Worm (Caenorhabditis elegans): Measurements from ENCODE around the gene coa-3.
A peak's percentile ranks its signal among the peaks of the same experiment; 100 is the strongest.

coa-3 gene

DNA sequence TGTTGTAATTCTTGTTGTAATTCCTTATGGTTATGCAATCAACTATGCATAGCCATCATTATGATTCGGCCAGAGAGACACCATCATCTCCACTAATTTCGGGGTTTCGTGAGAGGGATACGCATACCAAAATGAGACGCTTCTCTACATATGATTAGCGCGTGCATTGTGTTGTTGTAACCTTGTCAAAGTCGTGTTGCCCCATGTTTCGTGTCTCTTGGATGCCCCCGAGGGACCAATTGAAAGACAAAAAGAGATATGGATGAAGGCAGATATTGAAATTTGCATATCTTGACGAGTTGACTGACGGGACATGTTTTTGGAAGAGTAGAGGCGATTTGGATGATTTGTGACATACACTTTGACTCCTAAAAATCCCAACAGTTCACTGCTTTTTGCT, 23.1 kb downstream of the coa-3 start:
- TF ChIP-seq F37D6.2 (tag; optimal IDR thresholded peaks at IDR 0.05): no peak
- no peak for TF ChIP-seq Y75B8A.6 (GFP tag; IDR thresholded peaks at IDR 0.05)
- TF ChIP-seq zfp-3 (GFP tag; conservative IDR thresholded peaks at IDR 0.05): no peak
- no peak for TF ChIP-seq spr-1 (tag; optimal IDR thresholded peaks at IDR 0.05)
- TF ChIP-seq egl-27 (tag; optimal IDR thresholded peaks at IDR 0.05): no peak
- no peak for TF ChIP-seq mdt-29 (GFP tag; IDR thresholded peaks at IDR 0.05)
- no peak for TF ChIP-seq T20F7.1 (GFP tag; optimal IDR thresholded peaks at IDR 0.05)
- TF ChIP-seq tra-1 (GFP tag; IDR thresholded peaks at IDR 0.05): no peak
- TF ChIP-seq aha-1 (tag): no peak
- no peak for TF ChIP-seq nhr-48 (tag; optimal IDR thresholded peaks at IDR 0.05)
- TF ChIP-seq skn-1 (tag; optimal IDR thresholded peaks at IDR 0.05): no peak
- no peak for TF ChIP-seq arid-1 (GFP tag; conservative IDR thresholded peaks at IDR 0.05)
- no peak for TF ChIP-seq dmd-9 (GFP tag; IDR thresholded peaks at IDR 0.05)
- TF ChIP-seq Y5F2A.4 (GFP tag; optimal IDR thresholded peaks at IDR 0.05): no peak
- no peak for TF ChIP-seq F26F4.8 (GFP tag; conservative IDR thresholded peaks at IDR 0.05)
- no peak for TF ChIP-seq lin-1 (GFP tag; IDR thresholded peaks at IDR 0.05)
- TF ChIP-seq ceh-32 (tag; optimal IDR thresholded peaks at IDR 0.05; ENCODE audit: poor library complexity): no peak
- no peak for TF ChIP-seq ceh-20 (GFP tag; IDR thresholded peaks at IDR 0.05)

DNA sequence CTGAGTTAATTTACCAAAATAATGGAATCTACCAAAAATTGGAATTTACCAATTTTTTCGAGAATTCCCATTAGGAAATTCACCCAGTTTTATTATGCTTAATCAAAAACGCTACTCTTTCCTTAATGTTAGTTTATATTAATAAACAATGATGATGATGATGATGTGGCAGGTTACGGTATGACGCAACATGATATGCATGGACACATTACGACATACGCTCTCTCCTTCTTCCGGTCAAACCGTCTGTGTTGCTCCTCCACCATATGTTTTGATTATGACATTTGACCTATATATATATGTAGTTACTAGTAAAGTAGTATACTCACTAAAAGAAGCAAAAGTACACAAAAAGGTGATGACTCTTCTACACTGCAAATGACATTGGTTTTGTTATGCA, 25.0 kb downstream of the coa-3 start:
- TF ChIP-seq ama-1 (optimal IDR thresholded peaks at IDR 0.05) (no peak), lin-1 (GFP tag; IDR thresholded peaks at IDR 0.05) (no peak), ceh-28 (tag; optimal IDR thresholded peaks at IDR 0.05) (no peak), nhr-76 (tag; optimal IDR thresholded peaks at IDR 0.05) (no peak), mep-1 (tag; optimal IDR thresholded peaks at IDR 0.05) (no peak), php-3 (GFP tag; IDR thresholded peaks at IDR 0.05) (no peak), duxl-1 (tag; optimal IDR thresholded peaks at IDR 0.05; ENCODE audit: poor library complexity) (no peak), T20F7.1 (GFP tag; optimal IDR thresholded peaks at IDR 0.05) (no peak), mes-2 (tag; optimal IDR thresholded peaks at IDR 0.05; ENCODE audit: poor library complexity, severe bottlenecking) (no peak), nhr-111 (GFP tag; optimal IDR thresholded peaks at IDR 0.05) (no peak), ZK337.2 (GFP tag; IDR thresholded peaks at IDR 0.05) (no peak), F10B5.3 (tag; optimal IDR thresholded peaks at IDR 0.05) (no peak), dmd-9 (GFP tag; IDR thresholded peaks at IDR 0.05) (no peak), zfp-3 (GFP tag; conservative IDR thresholded peaks at IDR 0.05) (no peak), nhr-237 (tag; optimal IDR thresholded peaks at IDR 0.05) (no peak)

DNA sequence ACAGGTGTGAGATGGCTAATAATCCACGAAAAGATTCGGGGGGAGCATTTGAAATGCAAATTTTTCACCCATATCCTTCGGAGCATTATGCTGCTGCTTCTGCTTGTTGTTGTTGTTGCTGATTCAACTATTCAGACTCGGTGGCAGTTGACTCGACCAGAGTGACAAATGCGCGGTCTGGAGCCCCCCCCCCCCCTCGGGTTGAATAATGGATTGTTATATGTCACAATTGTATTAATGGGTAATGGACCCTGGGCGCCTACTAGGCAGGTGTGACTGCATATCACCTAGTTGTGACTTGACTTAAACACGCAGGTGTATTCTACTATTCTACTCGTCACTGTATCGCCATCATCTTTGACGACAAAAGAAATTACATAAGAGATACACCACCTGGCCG, 26.9 kb downstream of the coa-3 start:
- TF ChIP-seq unc-62 (GFP tag; optimal IDR thresholded peaks at IDR 0.05 in 1 of 2) (peak in 1 of 2 experiments; percentile 82), unc-62 (tag; optimal IDR thresholded peaks at IDR 0.05) (no peak), Y5F2A.4 (GFP tag; optimal IDR thresholded peaks at IDR 0.05) (no peak), vab-7 (GFP tag; IDR thresholded peaks at IDR 0.05) (no peak)

DNA sequence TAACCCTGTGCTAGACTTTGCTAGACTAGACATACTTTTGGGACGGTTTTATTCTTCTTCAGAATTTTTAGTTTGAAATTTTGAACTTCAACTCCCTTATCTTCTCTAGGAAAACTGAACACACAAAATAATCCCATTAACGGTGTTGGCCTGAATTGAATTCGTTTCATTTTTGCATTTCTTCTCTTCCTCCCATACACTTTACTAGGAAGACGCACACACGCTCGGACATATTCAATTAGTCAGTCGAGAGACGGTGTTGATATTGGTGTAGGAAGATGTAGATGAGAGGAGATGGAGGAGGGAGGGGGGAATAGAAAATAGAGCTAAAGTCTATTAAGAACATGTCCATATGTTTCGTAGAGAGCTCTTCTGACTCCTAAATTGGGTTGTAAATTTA, 27.8 kb downstream of the coa-3 start:
- TF ChIP-seq unc-62 (GFP tag; optimal IDR thresholded peaks at IDR 0.05 in 1 of 2) (no peak), unc-62 (tag; optimal IDR thresholded peaks at IDR 0.05) (no peak), ceh-28 (tag; optimal IDR thresholded peaks at IDR 0.05) (no peak), unc-130 (GFP tag; optimal IDR thresholded peaks at IDR 0.05) (no peak), pqm-1 (tag; optimal IDR thresholded peaks at IDR 0.05) (no peak), ces-1 (GFP tag; optimal IDR thresholded peaks at IDR 0.05) (peak; percentile 88), pha-4 (GFP tag; IDR thresholded peaks at IDR 0.05) (no peak), pha-4 (tag; optimal IDR thresholded peaks at IDR 0.05) (no peak)

Data from whole organism, L4 larva.